Fruit fly (Drosophila melanogaster): ENCODE data around the gene Sbds.

Gene Sbds

DNA sequence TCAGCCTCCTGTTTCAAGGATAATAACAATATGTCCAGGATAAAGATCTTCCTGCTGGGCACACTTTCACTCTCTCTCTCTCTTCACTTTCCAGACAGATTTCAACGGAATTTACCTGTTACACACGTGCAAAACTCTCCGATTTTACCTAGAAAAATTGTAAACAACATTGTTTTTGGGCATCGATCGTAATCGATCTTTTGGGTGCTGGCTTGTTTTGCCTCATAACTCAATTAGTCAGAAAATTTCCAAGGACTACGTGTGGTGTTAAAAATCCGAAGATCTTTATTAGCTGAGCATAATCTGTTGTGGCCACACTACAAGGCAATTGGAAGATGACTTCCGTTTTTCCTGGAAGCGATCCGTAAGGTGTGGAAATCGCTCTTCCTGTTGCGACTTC is 14.4 kb downstream of the Sbds start:
- TF ChIP-seq Ets96B (tag; optimal IDR thresholded peaks at IDR 0.05) (no peak), Hr39 (GFP tag; optimal IDR thresholded peaks at IDR 0.05) (no peak), CG6808 (GFP tag; optimal IDR thresholded peaks at IDR 0.05) (no peak), achi (GFP tag; optimal IDR thresholded peaks at IDR 0.05) (no peak)

- TF ChIP-seq Hr39 (GFP tag; optimal IDR thresholded peaks at IDR 0.05) (peak; percentile 63), Sox102F (GFP tag; optimal IDR thresholded peaks at IDR 0.05) (peak; percentile 69), Ets21C (GFP tag; optimal IDR thresholded peaks at IDR 0.05) (peak; percentile 14), Sox14 (GFP tag; optimal IDR thresholded peaks at IDR 0.05) (peak; percentile 58), lz (GFP tag; optimal IDR thresholded peaks at IDR 0.05) (peak; percentile 68), CG8119 (GFP tag; IDR thresholded peaks at IDR 0.05) (no peak), CG9139 (GFP tag; optimal IDR thresholded peaks at IDR 0.05) (no peak), CG3032 (tag; optimal IDR thresholded peaks at IDR 0.05) (peak; percentile 39), Gug (GFP tag; IDR thresholded peaks at IDR 0.05) (no peak), ss (GFP tag; optimal IDR thresholded peaks at IDR 0.05) (no peak), achi (GFP tag; optimal IDR thresholded peaks at IDR 0.05) (peak; percentile 36), dsx (GFP tag; optimal IDR thresholded peaks at IDR 0.05; ENCODE audit: poor library complexity, severe bottlenecking) (peak; percentile 28), Blimp-1 (GFP tag; optimal IDR thresholded peaks at IDR 0.05) (no peak), esn (GFP tag; optimal IDR thresholded peaks at IDR 0.05) (peak; percentile 60), Smox (GFP tag; optimal IDR thresholded peaks at IDR 0.05) (peak; percentile 62), CG31627 (GFP tag; optimal IDR thresholded peaks at IDR 0.05) (peak; percentile 61), Eip93F (GFP tag; optimal IDR thresholded peaks at IDR 0.05) (no peak), CG34406 (GFP tag; optimal IDR thresholded peaks at IDR 0.05) (peak; percentile 23), CG11762 (GFP tag; optimal IDR thresholded peaks at IDR 0.05; ENCODE audit: insufficient read depth) (no peak), Ets96B (tag; optimal IDR thresholded peaks at IDR 0.05) (peak; percentile 56), pdm3 (GFP tag; optimal IDR thresholded peaks at IDR 0.05) (peak; percentile 37), fd59A (GFP tag; optimal IDR thresholded peaks at IDR 0.05) (no peak), vri (GFP tag; optimal IDR thresholded peaks at IDR 0.05) (peak; percentile 47), CG3919 (GFP tag; optimal IDR thresholded peaks at IDR 0.05) (peak; percentile 40), CG6808 (GFP tag; optimal IDR thresholded peaks at IDR 0.05) (peak; percentile 25), Met (GFP tag; optimal IDR thresholded peaks at IDR 0.05) (peak; percentile 71), CG10631 (GFP tag; optimal IDR thresholded peaks at IDR 0.05) (peak; percentile 48), salr (GFP tag; optimal IDR thresholded peaks at IDR 0.05) (peak in 1 of 2 experiments; percentile 5), CG8632 (GFP tag; optimal IDR thresholded peaks at IDR 0.05) (peak; percentile 22), Sox15 (GFP tag; optimal IDR thresholded peaks at IDR 0.05) (no peak), OdsH (GFP tag; optimal IDR thresholded peaks at IDR 0.05) (peak; percentile 11), Eip75B (GFP tag; optimal IDR thresholded peaks at IDR 0.05) (peak; percentile 24), cyc (GFP tag; optimal IDR thresholded peaks at IDR 0.05) (peak; percentile 45), acj6 (GFP tag; optimal IDR thresholded peaks at IDR 0.05) (peak; percentile 49), svp (GFP tag) (peak; percentile 82), CG16779 (tag; optimal IDR thresholded peaks at IDR 0.05) (no peak), CG11902 (GFP tag; optimal IDR thresholded peaks at IDR 0.05) (no peak), CG10669 (GFP tag; optimal IDR thresholded peaks at IDR 0.05) (peak; percentile 33), CG6276 (GFP tag; optimal IDR thresholded peaks at IDR 0.05) (no peak), CG6792 (GFP tag; optimal IDR thresholded peaks at IDR 0.05) (peak; percentile 37), fkh (GFP tag; optimal IDR thresholded peaks at IDR 0.05) (no peak), Lpt (GFP tag; optimal IDR thresholded peaks at IDR 0.05) (no peak), Eip78C (GFP tag) (peak; percentile 83), Hr38 (GFP tag; optimal IDR thresholded peaks at IDR 0.05) (no peak), topi (GFP tag; optimal IDR thresholded peaks at IDR 0.05) (peak; percentile 60), spab (GFP tag; optimal IDR thresholded peaks at IDR 0.05) (peak; percentile 39), CG6163 (GFP tag; IDR thresholded peaks at IDR 0.05) (0 out of 3 replicates have a peak, but pooled peaks have one; percentile 44), net (GFP tag; optimal IDR thresholded peaks at IDR 0.05) (no peak)
Measured at dm6 chr3L:6771208-6771607, 18.5 kb downstream of the Sbds start.
